Fruit fly (Drosophila melanogaster) whole organism, wandering third instar larva: Measurements from ENCODE around the gene CG17211.

ENCODE experiments used
- CG32264 ChIP-seq: fragments of 200-800 bp; sonication (Bioruptor generic); optimal IDR thresholded peaks from 2 replicates; lab custom pipeline; 2016; ENCODE audit warnings: missing biosample characterization, missing genetic modification characterization
- fru ChIP-seq: fragments of 200-800 bp; sonication (Bioruptor generic); optimal IDR thresholded peaks from 3 replicates; lab custom pipeline; 2016; ENCODE audit warnings: missing biosample characterization, mild to moderate bottlenecking, missing genetic modification characterization
- pan ChIP-seq: fragments of >200 bp; optimal IDR thresholded peaks from 2 replicates; lab custom pipeline; 2017

- TF ChIP-seq pan (lab: Kevin White, UChicago) (no peak), fru (GFP tag; lab: Kevin White, UChicago) (no peak), CG32264 (GFP tag; lab: Kevin White, UChicago) (no peak)
These were observed 36.0 kb upstream of the CG17211 start for dm6 chr2L:12078123-12078658.
